Fruit fly (Drosophila melanogaster) whole organism, embryonic: ENCODE results near the gene CG46244.

Experiments used
- Asciz ChIP-seq: fragments of 200-800 bp; sonication (Bioruptor generic); optimal IDR thresholded peaks from 2 replicates; lab custom pipeline; 2017; ENCODE audit warnings: missing biosample characterization, mild to moderate bottlenecking, missing genetic modification characterization, missing genetic modification reagents
- Atf3 ChIP-seq: fragments of 200-800 bp; sonication (Bioruptor generic); optimal IDR thresholded peaks from 3 replicates; lab custom pipeline; 2016; ENCODE audit warnings: missing biosample characterization, missing genetic modification characterization
- CG10366 ChIP-seq: fragments of 200-800 bp; sonication (Bioruptor generic); IDR thresholded peaks from 2 replicates; pipeline ENCODE4 v1.3.6; 2022; ENCODE audit warnings: missing biosample characterization, missing genetic modification characterization
- CG10462 ChIP-seq: fragments of 200-800 bp; sonication (Bioruptor generic); optimal IDR thresholded peaks from 2 replicates; lab custom pipeline; 2016; ENCODE audit warnings: missing biosample characterization, missing genetic modification characterization
- CG10979 ChIP-seq: fragments of 200-800 bp; sonication (Bioruptor generic); optimal IDR thresholded peaks from 2 replicates; lab custom pipeline; 2018; ENCODE audit warnings: missing biosample characterization, mild to moderate bottlenecking, missing genetic modification characterization, moderate library complexity
- CG12769 ChIP-seq: fragments of 200-800 bp; sonication (Bioruptor generic); optimal IDR thresholded peaks from 2 replicates; lab custom pipeline; 2019; ENCODE audit warnings: missing biosample characterization, mild to moderate bottlenecking, missing genetic modification characterization, moderate library complexity
- CG15479 ChIP-seq: fragments of 200-800 bp; sonication (Bioruptor generic); optimal IDR thresholded peaks from 3 replicates; lab custom pipeline; 2019; ENCODE audit warnings: missing biosample characterization, mild to moderate bottlenecking, missing genetic modification characterization, moderate library complexity
- CG15601 ChIP-seq: fragments of 200-800 bp; sonication (Bioruptor generic); optimal IDR thresholded peaks from 3 replicates; lab custom pipeline; 2019; ENCODE audit warnings: missing biosample characterization, mild to moderate bottlenecking, missing genetic modification characterization, moderate library complexity
- CG17385 ChIP-seq: fragments of 200-800 bp; sonication (Bioruptor generic); optimal IDR thresholded peaks from 3 replicates; lab custom pipeline; 2018; ENCODE audit warnings: missing biosample characterization, mild to moderate bottlenecking, missing genetic modification characterization
- CG32532 ChIP-seq: fragments of 200-800 bp; sonication (Bioruptor generic); IDR thresholded peaks from 2 replicates; pipeline ENCODE4 v1.3.6; 2022; ENCODE audit warnings: missing biosample characterization, missing genetic modification characterization
- CG32767 ChIP-seq: fragments of 200-800 bp; sonication (Bioruptor generic); IDR thresholded peaks from 2 replicates; pipeline ENCODE4 v1.3.6; 2022; ENCODE audit warnings: missing biosample characterization, missing genetic modification characterization
- CG33213 ChIP-seq: fragments of 200-800 bp; sonication (Bioruptor generic); optimal IDR thresholded peaks from 3 replicates; lab custom pipeline; 2016; ENCODE audit warnings: missing biosample characterization, missing genetic modification characterization
- CG6791 ChIP-seq: fragments of 200-800 bp; sonication (Bioruptor generic); IDR thresholded peaks from 3 replicates; pipeline ENCODE4 v1.3.6; 2022; ENCODE audit warnings: missing biosample characterization, missing genetic modification characterization; ENCODE audit not compliant: partially characterized antibody
- CG8290 ChIP-seq, 3 experiments: fragments of 200-800 bp; sonication (Bioruptor generic); optimal IDR thresholded peaks; 2 replicates each; lab custom pipeline; 2016 to 2019; ENCODE audit warnings: missing biosample characterization in 3 of 3, missing genetic modification characterization in 3 of 3, mild to moderate bottlenecking in 2 of 3, moderate library complexity in 1 of 3
- CG8478 ChIP-seq: fragments of >200 bp; optimal IDR thresholded peaks from 2 replicates; lab custom pipeline; 2018
- D ChIP-seq, 2 experiments: fragments of 200-800 bp in 1 of 2; fragments of >200 bp in 1 of 2; sonication (Bioruptor generic) in 1 of 2; optimal IDR thresholded peaks; 2 replicates in 1 of 2; 3 replicates in 1 of 2; lab custom pipeline; 2017; ENCODE audit warnings: mild to moderate bottlenecking in 1 of 2, missing biosample characterization in 1 of 2, missing genetic modification characterization in 1 of 2, missing genetic modification reagents in 1 of 2
- GATAe ChIP-seq: fragments of 200-800 bp; sonication (Bioruptor generic); conservative IDR thresholded peaks from 2 replicates; pipeline ENCODE4 v1.3.6; 2022; ENCODE audit warnings: missing biosample characterization, missing genetic modification characterization
- Hr78 ChIP-seq, 2 experiments: fragments of 200-800 bp in 1 of 2; fragments of >200 bp in 1 of 2; sonication (Bioruptor generic) in 1 of 2; optimal IDR thresholded peaks; 2 replicates each; lab custom pipeline; 2017 to 2019; ENCODE audit warnings: missing biosample characterization in 2 of 2, missing genetic modification characterization in 2 of 2, mild to moderate bottlenecking in 1 of 2, moderate library complexity in 1 of 2
- MESR4 ChIP-seq: fragments of 200-800 bp; sonication (Bioruptor generic); optimal IDR thresholded peaks from 2 replicates; lab custom pipeline; 2018; ENCODE audit warnings: missing biosample characterization, mild to moderate bottlenecking, missing genetic modification characterization, moderate library complexity
- Med ChIP-seq: fragments of 200-800 bp; sonication (Bioruptor generic); peaks from one replicate; lab custom pipeline; 2016; ENCODE audit warnings: missing biosample characterization, missing genetic modification characterization, mild to moderate bottlenecking, inconsistent platforms, moderate library complexity
- Opbp ChIP-seq: fragments of 200-800 bp; sonication (Bioruptor generic); IDR thresholded peaks from 3 replicates; pipeline ENCODE4 v1.3.6; 2022; ENCODE audit warnings: missing biosample characterization, missing genetic modification characterization; ENCODE audit not compliant: partially characterized antibody
- Sox102F ChIP-seq: fragments of 200-800 bp; sonication (Bioruptor generic); optimal IDR thresholded peaks from 2 replicates; lab custom pipeline; 2018; ENCODE audit warnings: missing biosample characterization, mild to moderate bottlenecking, missing genetic modification characterization, moderate library complexity
- Ssrp ChIP-seq: fragments of 200-800 bp; sonication (Bioruptor generic); optimal IDR thresholded peaks from 2 replicates; lab custom pipeline; 2018; ENCODE audit warnings: missing biosample characterization, mild to moderate bottlenecking, missing genetic modification characterization, moderate library complexity
- Stat92E ChIP-seq, 3 experiments: fragments of >200 bp in 2 of 3; fragments of 200-800 bp in 1 of 3; sonication (Bioruptor generic) in 1 of 3; optimal IDR thresholded peaks; 2 replicates each; lab custom pipeline; 2017 to 2019; ENCODE audit warnings: missing biosample characterization in 3 of 3, missing genetic modification characterization in 3 of 3, mild to moderate bottlenecking in 1 of 3, moderate library complexity in 1 of 3
- Taf1 ChIP-seq: fragments of 200-800 bp; sonication (Bioruptor generic); IDR thresholded peaks from 2 replicates; pipeline ENCODE4 v1.3.6; 2022; ENCODE audit warnings: missing biosample characterization, missing genetic modification characterization
- abd-A ChIP-seq: fragments of 200-800 bp; sonication (Bioruptor generic); optimal IDR thresholded peaks from 3 replicates; lab custom pipeline; 2019; ENCODE audit warnings: missing biosample characterization, mild to moderate bottlenecking, missing genetic modification characterization, moderate library complexity
- cad ChIP-seq: fragments of >200 bp; optimal IDR thresholded peaks from 2 replicates; lab custom pipeline; 2017; ENCODE audit warnings: missing biosample characterization, missing genetic modification characterization
- chinmo ChIP-seq: fragments of 200-800 bp; sonication (Bioruptor generic); IDR thresholded peaks from 4 replicates; pipeline ENCODE4 v1.3.6; 2022; ENCODE audit warnings: missing biosample characterization, missing genetic modification characterization; ENCODE audit not compliant: partially characterized antibody
- croc ChIP-seq: fragments of 200-800 bp; sonication (Bioruptor generic); conservative IDR thresholded peaks from 3 replicates; pipeline ENCODE4 v1.3.6; 2022; ENCODE audit warnings: missing biosample characterization, missing genetic modification characterization
- dysf ChIP-seq: fragments of 200-800 bp; sonication (Bioruptor generic); IDR thresholded peaks from 3 replicates; pipeline ENCODE4 v1.3.6; 2022; ENCODE audit warnings: missing biosample characterization, missing genetic modification characterization
- fu2 ChIP-seq: fragments of 200-800 bp; sonication (Bioruptor generic); optimal IDR thresholded peaks from 2 replicates; lab custom pipeline; 2016; ENCODE audit warnings: missing biosample characterization, missing genetic modification characterization
- jigr1 ChIP-seq: fragments of 200-800 bp; sonication (Bioruptor generic); IDR thresholded peaks from 3 replicates; pipeline ENCODE4 v1.3.6; 2022; ENCODE audit warnings: missing biosample characterization, missing genetic modification characterization
- lbe ChIP-seq: fragments of 200-800 bp; sonication (Bioruptor generic); optimal IDR thresholded peaks from 2 replicates; lab custom pipeline; 2016; ENCODE audit warnings: missing biosample characterization, mild to moderate bottlenecking, missing genetic modification characterization
- lola ChIP-seq, 3 experiments: fragments of >200 bp in 2 of 3; fragments of 200-800 bp in 1 of 3; sonication (Bioruptor generic) in 1 of 3; optimal IDR thresholded peaks; 2 replicates each; lab custom pipeline; 2017 to 2019; ENCODE audit warnings: missing biosample characterization in 3 of 3, missing genetic modification characterization in 3 of 3, mild to moderate bottlenecking in 1 of 3, moderate library complexity in 1 of 3
- nerfin-1 ChIP-seq: fragments of 200-800 bp; sonication (Bioruptor generic); optimal IDR thresholded peaks from 3 replicates; lab custom pipeline; 2019; ENCODE audit warnings: missing biosample characterization, mild to moderate bottlenecking, missing genetic modification characterization, moderate library complexity
- nom ChIP-seq: fragments of 200-800 bp; sonication (Bioruptor generic); optimal IDR thresholded peaks from 2 replicates; lab custom pipeline; 2017; ENCODE audit warnings: missing biosample characterization, missing genetic modification characterization, mild to moderate bottlenecking, moderate library complexity, missing genetic modification reagents
- otp ChIP-seq: fragments of 200-800 bp; sonication (Bioruptor generic); IDR thresholded peaks from 3 replicates; pipeline ENCODE4, ENCODE4 v1.3.6; 2022; ENCODE audit warnings: missing biosample characterization, missing genetic modification characterization
- pan ChIP-seq, 4 experiments: fragments of >200 bp in 3 of 4; fragments of 200-800 bp in 1 of 4; sonication (Bioruptor generic) in 1 of 4; optimal IDR thresholded peaks in 3 of 4; IDR thresholded peaks in 1 of 4; 2 replicates each; pipeline versions ENCODE4 v1.3.6 to Lab custom; 2017 to 2022; ENCODE audit warnings: missing biosample characterization in 2 of 4, missing genetic modification characterization in 2 of 4, mixed read lengths in 1 of 4
- pum ChIP-seq: fragments of 200-800 bp; sonication (Bioruptor generic); optimal IDR thresholded peaks from 2 replicates; lab custom pipeline; 2016; ENCODE audit warnings: missing biosample characterization, missing genetic modification characterization
- rib ChIP-seq: fragments of 200-800 bp; sonication (Bioruptor generic); IDR thresholded peaks from 2 replicates; pipeline ENCODE4 v1.3.6; 2022; ENCODE audit warnings: missing biosample characterization, missing genetic modification characterization
- sens ChIP-seq: fragments of 200-800 bp; sonication (Bioruptor generic); peaks from one replicate; lab custom pipeline; 2016; ENCODE audit warnings: missing biosample characterization, missing genetic modification characterization
- sna ChIP-seq: fragments of 200-800 bp; sonication (Bioruptor generic); IDR thresholded peaks from 2 replicates; pipeline ENCODE4 v1.3.6; 2022; ENCODE audit warnings: missing biosample characterization, missing genetic modification characterization; ENCODE audit not compliant: partially characterized antibody
- yki ChIP-seq: fragments of >200 bp; optimal IDR thresholded peaks from 3 replicates; lab custom pipeline; 2018
- z ChIP-seq: fragments of 200-800 bp; sonication (Bioruptor generic); IDR thresholded peaks from 3 replicates; pipeline ENCODE4 v1.3.6; 2022; ENCODE audit warnings: missing biosample characterization, missing genetic modification characterization
- zen2 ChIP-seq: fragments of 200-800 bp; sonication (Bioruptor generic); IDR thresholded peaks from 3 replicates; pipeline ENCODE4 v1.3.6; 2022; ENCODE audit warnings: missing biosample characterization, missing genetic modification characterization; ENCODE audit not compliant: partially characterized antibody

The CG46244 gene

dm6 chr2L:19571574-19572495 is 34.5 kb upstream of the CG46244 start:
- TF ChIP-seq CG17385 (GFP tag; lab: Kevin White, UChicago) = peak; percentile 90
- peak; percentile 94 for TF ChIP-seq CG15479
- no peak for TF ChIP-seq CG10979 (tag; lab: Kevin White, UChicago)
- TF ChIP-seq yki (lab: Kevin White, UChicago) = peak; percentile 46
- peak; percentile 94 for TF ChIP-seq CG8478 (lab: Kevin White, UChicago)
- TF ChIP-seq CG6791 = peak; percentile 50; the same call in 2 of the 3 replicates
- TF ChIP-seq pum (GFP tag; lab: Kevin White, UChicago) = no peak
- peak; percentile 100 for TF ChIP-seq nerfin-1 (tag; lab: Kevin White, UChicago)
- no peak for TF ChIP-seq CG15601 (tag; lab: Kevin White, UChicago)
- TF ChIP-seq Sox102F (GFP tag; lab: Kevin White, UChicago) = no peak
- no peak for TF ChIP-seq MESR4
- no peak for TF ChIP-seq pan (optimal IDR thresholded peaks at IDR 0.05; lab: Kevin White, UChicago)
- no peak for TF ChIP-seq pan (GFP tag; optimal IDR thresholded peaks at IDR 0.05 in 1 of 2, IDR thresholded peaks at IDR 0.05 in 1 of 2)
- peak; percentile 34 for TF ChIP-seq nom (GFP tag; lab: Kevin White, UChicago)
- peak; percentile 82 for TF ChIP-seq CG32767 (GFP tag; lab: Robert Waterston, UW)
- TF ChIP-seq CG8290 (GFP tag; optimal IDR thresholded peaks at IDR 0.05; lab: Kevin White, UChicago) = no peak
- TF ChIP-seq CG8290 (tag; optimal IDR thresholded peaks at IDR 0.05; lab: Kevin White, UChicago) = peak in 1 of 2 experiments; percentile 41
- TF ChIP-seq Opbp = peak; percentile 40; the same call in 1 of the 3 replicates
- no peak for TF ChIP-seq GATAe (GFP tag; lab: Robert Waterston, UW)
- no peak for TF ChIP-seq Hr78 (GFP tag; optimal IDR thresholded peaks at IDR 0.05; lab: Kevin White, UChicago)
- TF ChIP-seq CG10366 = no peak
- no peak for TF ChIP-seq CG10462
- TF ChIP-seq jigr1 = no peak
- no peak for TF ChIP-seq otp (GFP tag; lab: Robert Waterston, UW)
- peak; percentile 0 for TF ChIP-seq Ssrp
- TF ChIP-seq CG12769 (tag; lab: Kevin White, UChicago) = peak; percentile 79
- TF ChIP-seq zen2 (GFP tag; lab: Robert Waterston, UW) = 0 out of 3 replicates have a peak, but pooled peaks have one; percentile 38
- TF ChIP-seq lola (GFP tag; optimal IDR thresholded peaks at IDR 0.05; lab: Kevin White, UChicago) = peak in 1 of 3 experiments; percentile 66
- peak; percentile 97 for TF ChIP-seq rib (GFP tag; lab: Robert Waterston, UW)
- no peak for TF ChIP-seq CG33213 (GFP tag; lab: Kevin White, UChicago)
- TF ChIP-seq Med = peak; percentile 83
- TF ChIP-seq D (optimal IDR thresholded peaks at IDR 0.05; lab: Kevin White, UChicago) = no peak
- no peak for TF ChIP-seq D (GFP tag; optimal IDR thresholded peaks at IDR 0.05; lab: Kevin White, UChicago)
- TF ChIP-seq CG32532 (GFP tag; lab: Robert Waterston, UW) = 0 out of 2 replicates have a peak, but pooled peaks have one; percentile 17
- no peak for TF ChIP-seq dysf (GFP tag; lab: Robert Waterston, UW)
- peak; percentile 34 for TF ChIP-seq abd-A (tag; lab: Kevin White, UChicago)
- TF ChIP-seq Stat92E (GFP tag; optimal IDR thresholded peaks at IDR 0.05; lab: Kevin White, UChicago) = peak in 1 of 3 experiments; percentile 87
- no peak for TF ChIP-seq Atf3 (GFP tag; lab: Kevin White, UChicago)
- TF ChIP-seq fu2 (GFP tag; lab: Kevin White, UChicago) = no peak
- 0 out of 2 replicates have a peak, but pooled peaks have one; percentile 37 for TF ChIP-seq sna (GFP tag; lab: Robert Waterston, UW)
- peak; percentile 48 for TF ChIP-seq cad
- TF ChIP-seq z (GFP tag; lab: Robert Waterston, UW) = peak; percentile 76; the same call in 2 of the 3 replicates
- TF ChIP-seq croc (GFP tag; lab: Robert Waterston, UW) = no peak
- no peak for TF ChIP-seq Taf1 (GFP tag; lab: Robert Waterston, UW)
- no peak for TF ChIP-seq Asciz (GFP tag; lab: Kevin White, UChicago)
- peak; percentile 97 for TF ChIP-seq chinmo (GFP tag; lab: Robert Waterston, UW)
- TF ChIP-seq lbe (GFP tag; lab: Kevin White, UChicago) = peak; percentile 22
- peak; percentile 36 for TF ChIP-seq sens
